3 fruit fly cellular contexts compared by ENCODE assay signal in the genomic region with DNA sequence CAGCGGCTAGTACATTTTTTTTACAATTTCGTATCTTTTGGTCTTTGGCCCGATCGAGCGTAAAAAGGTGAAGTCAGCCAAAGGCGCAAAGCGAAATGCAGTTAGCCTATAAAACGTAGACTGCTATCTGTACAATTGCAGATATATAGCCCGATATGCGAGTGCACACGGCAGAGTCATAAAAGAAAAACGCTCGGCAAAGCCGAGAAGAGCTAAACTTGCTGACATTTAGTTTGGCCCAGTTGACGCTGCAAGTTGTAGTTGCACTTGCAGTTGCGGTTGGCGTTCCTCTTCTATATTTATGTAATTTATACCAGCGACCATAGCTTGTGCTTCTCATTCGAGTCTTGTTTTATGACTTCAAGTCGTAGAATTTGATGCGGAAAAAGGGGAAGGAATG.
TF ChIP-seq lines count a peak whose summit lies in the region.

No protein-coding gene starts in this region.

- TF ChIP-seq CTCF in whole organism, embryonic (GFP tag; optimal IDR thresholded peaks at IDR 0.05; lab: Kevin White, UChicago), result no peak

TF ChIP-seq in whole organism, adult, 20 proteins besides CTCF, POLR2A, EP300 and RAD21:
- TF ChIP-seq tj (GFP tag; optimal IDR thresholded peaks at IDR 0.05; lab: Kevin White, UChicago), result peak; percentile 92
- TF ChIP-seq CG7101 (tag; optimal IDR thresholded peaks at IDR 0.05; lab: Kevin White, UChicago), result no peak

TF ChIP-seq in whole organism, embryonic, 481 proteins besides CTCF, POLR2A, EP300 and RAD21:
- no peak for TF ChIP-seq CG10543 (GFP tag; optimal IDR thresholded peaks at IDR 0.05; lab: Kevin White, UChicago)
- no peak for TF ChIP-seq CG1647 (GFP tag; optimal IDR thresholded peaks at IDR 0.05; lab: Kevin White, UChicago)
- TF ChIP-seq CG17385 (GFP tag; optimal IDR thresholded peaks at IDR 0.05; lab: Kevin White, UChicago), result no peak
- TF ChIP-seq HHEX (GFP tag; optimal IDR thresholded peaks at IDR 0.05; lab: Kevin White, UChicago), result no peak
- no peak for TF ChIP-seq cwo (GFP tag; optimal IDR thresholded peaks at IDR 0.05; lab: Kevin White, UChicago)
- no peak for TF ChIP-seq ranshi (GFP tag; IDR thresholded peaks at IDR 0.05; lab: Robert Waterston, UW)
- 0 out of 2 replicates have a peak, but pooled peaks have one; percentile 21 for TF ChIP-seq bbx (GFP tag; IDR thresholded peaks at IDR 0.05; lab: Robert Waterston, UW; ENCODE audit: partially characterized antibody)
- TF ChIP-seq Dek (tag; optimal IDR thresholded peaks at IDR 0.05; lab: Kevin White, UChicago), result no peak
- TF ChIP-seq emc (GFP tag; optimal IDR thresholded peaks at IDR 0.05; lab: Kevin White, UChicago), result no peak
- TF ChIP-seq CG13296 (GFP tag; optimal IDR thresholded peaks at IDR 0.05; lab: Kevin White, UChicago), result no peak
- no peak for TF ChIP-seq CG3281 (GFP tag; optimal IDR thresholded peaks at IDR 0.05; lab: Kevin White, UChicago)
- TF ChIP-seq CG5180 (GFP tag; optimal IDR thresholded peaks at IDR 0.05; lab: Kevin White, UChicago), result no peak
- TF ChIP-seq gem (tag; optimal IDR thresholded peaks at IDR 0.05; lab: Kevin White, UChicago), result no peak
- peak; percentile 17 for TF ChIP-seq Med (GFP tag; lab: Kevin White, UChicago)
- no peak for TF ChIP-seq tgo (GFP tag; IDR thresholded peaks at IDR 0.05; lab: Robert Waterston, UW)
- TF ChIP-seq Taf1 (GFP tag; IDR thresholded peaks at IDR 0.05; lab: Robert Waterston, UW), result no peak

TF ChIP-seq in whole organism, pupa, 21 proteins besides CTCF, POLR2A, EP300 and RAD21:
- TF ChIP-seq Snoo (tag; optimal IDR thresholded peaks at IDR 0.05; lab: Kevin White, UChicago) (no peak), CG14655 (GFP tag; optimal IDR thresholded peaks at IDR 0.05; lab: Kevin White, UChicago) (no peak), D1 (tag; optimal IDR thresholded peaks at IDR 0.05; lab: Kevin White, UChicago) (no peak), CG32121 (GFP tag; IDR thresholded peaks at IDR 0.05; lab: Robert Waterston, UW) (no peak), CG4496 (GFP tag; IDR thresholded peaks at IDR 0.05; lab: Robert Waterston, UW) (peak; percentile 67; the same call in 2 of the 3 replicates)
